Worm (Caenorhabditis elegans) whole organism, young adult: ENCODE results near the gene srh-207.

Source experiments
- nhr-90 ChIP-seq: sonication (generic microtip); optimal IDR thresholded peaks from 2 replicates; lab custom pipeline; 2016; ENCODE audit warnings: missing genotype, mild to moderate bottlenecking, missing genetic modification characterization, missing compliant biosample characterization
- repo-1 ChIP-seq: sonication (generic microtip); optimal IDR thresholded peaks from 2 replicates; lab custom pipeline; 2017; ENCODE audit warnings: mild to moderate bottlenecking, missing genetic modification characterization, missing compliant biosample characterization
- unc-130 ChIP-seq: sonication (generic microtip); optimal IDR thresholded peaks from 2 replicates; lab custom pipeline; 2016; ENCODE audit warnings: missing genetic modification reagents, missing genetic modification characterization, missing compliant biosample characterization
- unc-62 ChIP-seq: fragments of 150-350 bp; optimal IDR thresholded peaks from 2 replicates; lab custom pipeline; 2014; ENCODE audit warnings: missing biosample characterization, missing genetic modification reagents, missing genetic modification characterization

DNA sequence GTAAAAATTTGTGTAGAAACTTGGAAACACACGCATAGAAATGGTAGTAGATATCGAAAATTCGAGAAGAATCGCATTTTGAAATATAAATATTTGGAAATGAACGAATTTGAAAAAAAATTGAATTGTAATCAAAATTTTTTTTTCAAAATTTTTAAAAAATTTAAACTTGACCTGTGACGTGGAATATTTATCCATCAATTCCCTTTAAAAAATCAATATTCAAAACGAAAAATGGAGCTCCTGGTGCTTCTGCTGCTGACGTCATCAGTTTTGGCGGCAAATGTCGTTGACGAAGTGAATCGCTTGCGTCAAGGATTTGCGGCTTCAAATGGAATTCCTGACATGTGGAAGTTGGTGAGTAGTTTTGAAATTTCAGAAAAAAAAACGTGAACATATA is 21.0 kb downstream of the srh-207 start, which contains the start of the genes Y51A2B.4 and Y51A2B.5:
- no peak for TF ChIP-seq unc-130
- TF ChIP-seq repo-1: no peak
- no peak for TF ChIP-seq nhr-90
- no peak for TF ChIP-seq unc-62 (GFP tag; lab: Kevin White, UChicago)
